Worm (Caenorhabditis elegans): ENCODE measurements around the gene nspb-7.

DNA sequence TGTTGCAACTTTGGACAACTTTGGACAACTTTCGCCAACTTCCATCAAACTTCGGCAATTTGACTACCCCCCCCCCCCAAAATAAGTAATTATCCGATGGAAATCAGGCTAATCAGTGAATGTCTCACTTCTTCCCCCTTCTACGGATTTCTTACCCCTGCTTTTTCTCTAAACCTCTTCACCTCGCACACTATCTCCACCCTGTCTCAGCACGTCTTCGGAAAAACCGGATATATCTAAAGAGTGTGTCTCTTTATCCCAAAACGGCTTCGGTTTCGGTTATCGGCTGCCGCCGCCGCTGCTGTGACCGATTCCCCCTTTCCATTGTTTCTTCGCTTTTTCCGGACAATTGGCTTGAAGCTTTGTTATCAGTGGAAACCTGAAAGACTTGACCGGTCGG lies 10.3 kb upstream of the nspb-7 start:
- TF ChIP-seq ceh-40 (GFP tag; IDR thresholded peaks at IDR 0.05) (no peak), hlh-12 (tag; optimal IDR thresholded peaks at IDR 0.05) (no peak), let-607 (tag; optimal IDR thresholded peaks at IDR 0.05) (no peak), unc-130 (GFP tag; optimal IDR thresholded peaks at IDR 0.05) (no peak)

Measured in whole organism, young adult.